Worm (Caenorhabditis elegans) whole organism, L1 larva: ENCODE measurements around the gene F40H3.1.

Source experiments
- C34B4.2 ChIP-seq: sonication (generic microtip); optimal IDR thresholded peaks from 2 replicates; lab custom pipeline; 2017; ENCODE audit warnings: mild to moderate bottlenecking, missing genetic modification characterization, missing compliant biosample characterization
- alr-1 ChIP-seq: fragments of 200-800 bp; sonication (Bioruptor generic); optimal IDR thresholded peaks from 2 replicates; lab custom pipeline; 2018; ENCODE audit warnings: borderline replicate concordance, mild to moderate bottlenecking, missing genetic modification characterization, missing compliant biosample characterization
- blmp-1 ChIP-seq: fragments of 150-350 bp; optimal IDR thresholded peaks from 2 replicates; lab custom pipeline; 2014; ENCODE audit warnings: missing biosample characterization, missing genetic modification characterization
- ceh-88 ChIP-seq: fragments of 200-800 bp; sonication (Bioruptor generic); IDR thresholded peaks from 2 replicates; pipeline ENCODE4 v1.3.6; 2022; ENCODE audit warnings: missing genetic modification characterization, missing compliant biosample characterization
- dsc-1 ChIP-seq: sonication (generic microtip); optimal IDR thresholded peaks from 2 replicates; lab custom pipeline; 2016; ENCODE audit warnings: mild to moderate bottlenecking, missing genetic modification characterization, missing compliant biosample characterization
- efl-3 ChIP-seq: fragments of 200-800 bp; sonication (Bioruptor generic); optimal IDR thresholded peaks from 2 replicates; lab custom pipeline; 2018; ENCODE audit warnings: mild to moderate bottlenecking, missing genetic modification characterization, missing compliant biosample characterization
- egl-27 ChIP-seq, 2 experiments: fragments of 150-350 bp in 1 of 2; sonication (generic microtip); optimal IDR thresholded peaks; 3 replicates each; lab custom pipeline; 2017 to 2018; ENCODE audit warnings: missing biosample characterization in 2 of 2, missing genetic modification characterization in 2 of 2, missing genetic modification reagents in 2 of 2
- elt-2 ChIP-seq: sonication (generic microtip); optimal IDR thresholded peaks from 2 replicates; lab custom pipeline; 2016; ENCODE audit warnings: missing genetic modification characterization, mild to moderate bottlenecking, inconsistent platforms, missing compliant biosample characterization, missing genetic modification reagents
- elt-3 ChIP-seq, 6 experiments: fragments of 150-350 bp in 1 of 6; sonication (generic microtip); optimal IDR thresholded peaks; 2 replicates each; lab custom pipeline; 2017 to 2018; ENCODE audit warnings: missing biosample characterization in 6 of 6, missing genetic modification characterization in 6 of 6, inconsistent platforms in 1 of 6
- ets-5 ChIP-seq: fragments of 200-800 bp; sonication (Bioruptor generic); IDR thresholded peaks from 2 replicates; pipeline ENCODE4 v1.3.6; 2022; ENCODE audit warnings: missing genetic modification characterization, missing compliant biosample characterization
- fos-1 ChIP-seq: fragments of 150-350 bp; optimal IDR thresholded peaks from 2 replicates; lab custom pipeline; 2014; ENCODE audit warnings: missing biosample characterization, missing genetic modification characterization
- hlh-17 ChIP-seq: fragments of 200-800 bp; sonication (Bioruptor generic); optimal IDR thresholded peaks from 2 replicates; lab custom pipeline; 2018; ENCODE audit warnings: missing genetic modification characterization, mild to moderate bottlenecking, missing compliant biosample characterization, moderate library complexity, borderline replicate concordance
- hpl-2 ChIP-seq: fragments of 150-350 bp; optimal IDR thresholded peaks from 2 replicates; lab custom pipeline; 2014; ENCODE audit warnings: missing biosample characterization, missing genetic modification reagents, missing genetic modification characterization
- irx-1 ChIP-seq: sonication (generic microtip); optimal IDR thresholded peaks from 2 replicates; lab custom pipeline; 2016; ENCODE audit warnings: missing genetic modification characterization, missing compliant biosample characterization
- isw-1 ChIP-seq: fragments of 200-800 bp; sonication (Bioruptor generic); IDR thresholded peaks from 2 replicates; pipeline ENCODE4 v1.3.6; 2022; ENCODE audit warnings: missing genetic modification characterization, missing compliant biosample characterization
- lin-14 ChIP-seq: fragments of 200-800 bp; sonication (Bioruptor generic); optimal IDR thresholded peaks from 2 replicates; lab custom pipeline; 2018; ENCODE audit warnings: mild to moderate bottlenecking, missing genetic modification characterization, moderate library complexity, missing compliant biosample characterization
- lir-3 ChIP-seq: sonication (generic microtip); optimal IDR thresholded peaks from 2 replicates; lab custom pipeline; 2016; ENCODE audit warnings: mild to moderate bottlenecking, missing genetic modification characterization, moderate library complexity, missing compliant biosample characterization; ENCODE audit not compliant: poor library complexity
- lsy-2 ChIP-seq, 2 experiments: fragments of 150-350 bp; optimal IDR thresholded peaks; 2 replicates each; lab custom pipeline; 2014; ENCODE audit warnings: missing biosample characterization in 2 of 2, missing genetic modification characterization in 2 of 2
- mab-9 ChIP-seq: fragments of 200-800 bp; sonication (Bioruptor generic); IDR thresholded peaks from 2 replicates; pipeline ENCODE4 v1.3.6; 2022; ENCODE audit warnings: missing genetic modification reagents, missing genetic modification characterization, missing compliant biosample characterization
- mep-1 ChIP-seq: fragments of 150-350 bp; optimal IDR thresholded peaks from 2 replicates; lab custom pipeline; 2014; ENCODE audit warnings: missing biosample characterization, missing genetic modification characterization
- nhr-12 ChIP-seq: sonication (generic microtip); optimal IDR thresholded peaks from 2 replicates; lab custom pipeline; 2017; ENCODE audit warnings: missing biosample characterization, missing genetic modification characterization
- nhr-19 ChIP-seq: fragments of 200-800 bp; sonication (Bioruptor generic); conservative IDR thresholded peaks from 2 replicates; pipeline ENCODE4 v1.3.6; 2022; ENCODE audit warnings: missing genetic modification characterization, missing compliant biosample characterization
- nhr-20 ChIP-seq: sonication (generic microtip); optimal IDR thresholded peaks from 2 replicates; lab custom pipeline; 2016; ENCODE audit warnings: mild to moderate bottlenecking, missing genetic modification characterization, missing compliant biosample characterization
- nhr-28 ChIP-seq: fragments of 150-350 bp; optimal IDR thresholded peaks from 2 replicates; lab custom pipeline; 2014; ENCODE audit warnings: missing biosample characterization, missing genetic modification characterization
- nhr-77 ChIP-seq: fragments of 150-350 bp; optimal IDR thresholded peaks from 2 replicates; lab custom pipeline; 2014; ENCODE audit warnings: missing biosample characterization, missing genetic modification characterization
- nhr-85 ChIP-seq: sonication (generic microtip); peaks from one replicate; lab custom pipeline; 2016; ENCODE audit warnings: missing genetic modification characterization, inconsistent platforms, missing compliant biosample characterization
- nhr-90 ChIP-seq: sonication (generic microtip); optimal IDR thresholded peaks from 2 replicates; lab custom pipeline; 2016; ENCODE audit warnings: mild to moderate bottlenecking, missing genetic modification characterization, missing compliant biosample characterization; ENCODE audit not compliant: poor library complexity
- pqm-1 ChIP-seq: sonication (generic microtip); optimal IDR thresholded peaks from 3 replicates; lab custom pipeline; 2017; ENCODE audit warnings: missing biosample characterization, missing genetic modification characterization
- rnt-1 ChIP-seq: sonication (generic microtip); optimal IDR thresholded peaks from 2 replicates; lab custom pipeline; 2016; ENCODE audit warnings: mild to moderate bottlenecking, missing genetic modification characterization, moderate library complexity, missing compliant biosample characterization
- skn-1 ChIP-seq: fragments of 150-350 bp; optimal IDR thresholded peaks from 2 replicates; lab custom pipeline; 2014; ENCODE audit warnings: missing biosample characterization, missing genetic modification characterization
- snpc-4 ChIP-seq: fragments of 150-350 bp; optimal IDR thresholded peaks from 2 replicates; lab custom pipeline; 2014; ENCODE audit warnings: missing biosample characterization, missing genetic modification characterization
- snu-23 ChIP-seq: sonication (generic microtip); optimal IDR thresholded peaks from 2 replicates; lab custom pipeline; 2016; ENCODE audit warnings: missing genetic modification characterization, missing compliant biosample characterization
- sox-4 ChIP-seq: sonication (generic microtip); optimal IDR thresholded peaks from 2 replicates; lab custom pipeline; 2016; ENCODE audit warnings: missing genetic modification characterization, missing compliant biosample characterization
- sup-37 ChIP-seq: fragments of 200-800 bp; sonication (Bioruptor generic); optimal IDR thresholded peaks from 2 replicates; lab custom pipeline; 2018; ENCODE audit warnings: mild to moderate bottlenecking, missing genetic modification characterization, missing compliant biosample characterization
- swsn-7 ChIP-seq: sonication (generic microtip); optimal IDR thresholded peaks from 2 replicates; lab custom pipeline; 2016; ENCODE audit warnings: missing genetic modification characterization, missing compliant biosample characterization
- unc-62 ChIP-seq: fragments of 150-350 bp; optimal IDR thresholded peaks from 2 replicates; lab custom pipeline; 2014; ENCODE audit warnings: missing biosample characterization, missing genetic modification reagents, missing genetic modification characterization
- xbp-1 ChIP-seq: sonication (generic microtip); optimal IDR thresholded peaks from 2 replicates; lab custom pipeline; 2016; ENCODE audit warnings: missing genetic modification characterization, missing compliant biosample characterization
- zag-1 ChIP-seq: fragments of 150-350 bp; optimal IDR thresholded peaks from 2 replicates; lab custom pipeline; 2014; ENCODE audit warnings: missing biosample characterization, missing genetic modification characterization
- ztf-4 ChIP-seq: fragments of 150-350 bp; optimal IDR thresholded peaks from 2 replicates; lab custom pipeline; 2014; ENCODE audit warnings: missing biosample characterization, missing genetic modification characterization

The F40H3.1 gene

DNA sequence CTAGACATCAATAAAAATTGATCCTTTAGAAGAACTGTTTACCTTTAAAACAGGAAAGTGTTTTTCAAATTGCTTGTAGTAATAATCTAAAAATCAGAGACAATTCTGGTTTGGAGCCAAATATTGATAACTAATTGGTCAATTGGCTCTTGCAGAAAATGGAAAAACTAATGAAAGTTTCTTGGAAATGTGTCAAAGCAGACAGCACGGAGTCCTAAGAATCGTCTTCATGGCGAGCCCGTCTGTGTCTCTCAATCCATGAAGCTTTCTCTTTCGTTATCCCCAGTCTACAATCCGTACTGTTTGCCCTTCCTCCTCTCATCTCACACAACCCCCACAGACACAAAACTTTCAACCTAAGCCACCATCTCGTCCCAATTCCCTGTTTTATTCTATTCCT, at the start of gene F40H3.1:
Gene F40H3.1, plus strand, starts transcription at position 301 of the 400 bp plus-strand sequence.
- TF ChIP-seq nhr-19 (GFP tag; lab: Robert Waterston, UW) (no peak), xbp-1 (tag; lab: Kevin White, UChicago) (no peak), irx-1 (tag; lab: Kevin White, UChicago) (no peak)

DNA sequence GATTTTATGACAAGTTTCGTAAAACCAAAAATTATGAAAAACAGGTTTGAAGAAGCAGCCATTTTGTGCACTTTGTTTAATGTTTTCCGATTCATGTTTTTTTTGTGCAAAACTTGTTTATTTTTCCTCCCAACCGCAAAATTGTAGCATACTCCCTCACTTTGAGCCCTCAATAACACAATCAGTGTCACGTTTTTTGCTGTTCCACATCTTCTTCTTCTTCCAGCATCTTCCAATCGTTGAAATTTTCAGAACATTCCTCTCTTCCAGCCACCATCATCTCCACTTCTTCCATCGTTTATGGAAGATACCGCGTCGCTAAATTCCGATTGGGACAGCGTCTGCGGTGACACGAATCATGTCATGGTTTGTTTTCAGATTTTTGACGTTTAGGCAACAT, 47.0 kb upstream of the F40H3.1 start, which contains the start of gene abts-3:
Gene abts-3, plus strand, starts transcription at position 301 of the 400 bp plus-strand sequence.
- TF ChIP-seq sup-37 (no peak), pqm-1 (tag; lab: Kevin White, UChicago) (no peak), ets-5 (GFP tag; lab: Robert Waterston, UW) (no peak), lsy-2 (tag; optimal IDR thresholded peaks at IDR 0.05; lab: Kevin White, UChicago) (no peak), elt-2 (tag; lab: Kevin White, UChicago) (no peak), mab-9 (no peak), fos-1 (no peak), elt-3 (tag; optimal IDR thresholded peaks at IDR 0.05; lab: Kevin White, UChicago) (no peak), sox-4 (no peak), snu-23 (GFP tag; lab: Kevin White, UChicago) (no peak), ceh-88 (GFP tag; lab: Robert Waterston, UW) (no peak), unc-62 (GFP tag; lab: Kevin White, UChicago) (no peak), hlh-17 (GFP tag; lab: Kevin White, UChicago) (no peak), alr-1 (tag; lab: Kevin White, UChicago) (no peak), snpc-4 (tag; lab: Kevin White, UChicago) (no peak)

DNA sequence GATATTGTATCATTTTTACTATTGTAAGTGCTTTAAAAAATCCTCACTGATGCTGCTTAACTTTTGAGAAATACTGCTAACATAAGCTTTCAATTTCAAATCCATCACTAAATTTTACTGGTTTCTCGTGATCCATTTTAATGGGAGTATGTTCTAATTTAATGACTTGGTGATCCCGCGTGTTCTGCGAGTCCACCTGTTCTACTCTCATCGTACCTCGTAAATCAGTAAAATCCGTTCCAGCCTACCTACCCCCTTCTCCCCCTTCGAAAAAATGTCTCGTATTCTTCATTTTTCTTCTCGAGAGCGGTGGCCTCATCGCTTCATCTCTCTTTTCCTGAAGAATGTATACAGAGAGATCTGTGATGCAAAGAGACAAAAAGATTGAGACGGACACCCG, 44.1 kb upstream of the F40H3.1 start:
- no peak for TF ChIP-seq xbp-1 (tag; lab: Kevin White, UChicago)
- no peak for TF ChIP-seq pqm-1 (tag; lab: Kevin White, UChicago)
- no peak for TF ChIP-seq nhr-12 (tag; lab: Kevin White, UChicago)
- no peak for TF ChIP-seq isw-1
- no peak for TF ChIP-seq irx-1 (tag; lab: Kevin White, UChicago)
- no peak for TF ChIP-seq lir-3 (tag; lab: Kevin White, UChicago)
- TF ChIP-seq nhr-85 (tag; lab: Kevin White, UChicago), result no peak
- TF ChIP-seq snpc-4 (tag; lab: Kevin White, UChicago), result no peak
- TF ChIP-seq mab-9, result no peak
- TF ChIP-seq hpl-2 (GFP tag; lab: Kevin White, UChicago), result no peak
- no peak for TF ChIP-seq nhr-90 (tag; lab: Kevin White, UChicago)
- no peak for TF ChIP-seq nhr-19 (GFP tag; lab: Robert Waterston, UW)
- TF ChIP-seq nhr-28, result no peak
- TF ChIP-seq, all 84 proteins: peak for 0

DNA sequence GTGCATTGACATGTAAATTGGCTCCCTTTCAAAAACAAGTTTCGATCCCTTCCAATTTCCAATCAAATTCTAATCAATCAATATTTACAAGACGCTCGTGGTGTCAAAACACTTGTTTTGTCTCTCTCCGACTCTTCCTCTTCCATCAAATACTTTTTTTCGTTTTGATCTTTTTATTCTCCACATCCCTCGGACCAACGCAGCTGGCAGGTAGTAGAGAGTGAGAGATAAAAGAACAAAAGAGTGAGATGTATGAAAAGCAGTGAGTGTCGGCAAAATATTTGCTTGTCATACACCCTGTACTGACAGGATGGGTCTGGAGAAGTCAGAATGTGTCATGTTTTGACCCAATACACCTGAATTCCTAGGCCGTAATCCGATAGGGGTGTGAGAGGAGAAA, 42.9 kb upstream of the F40H3.1 start:
- no peak for TF ChIP-seq nhr-77 (tag; lab: Kevin White, UChicago)
- TF ChIP-seq C34B4.2 (tag; lab: Kevin White, UChicago), result no peak
- TF ChIP-seq lsy-2 (tag; optimal IDR thresholded peaks at IDR 0.05; lab: Kevin White, UChicago), result no peak
- no peak for TF ChIP-seq skn-1 (tag; lab: Kevin White, UChicago)
- peak; percentile 10 for TF ChIP-seq snu-23 (GFP tag; lab: Kevin White, UChicago)
- TF ChIP-seq efl-3, result no peak
- peak; percentile 48 for TF ChIP-seq rnt-1 (tag; lab: Kevin White, UChicago)
- TF ChIP-seq dsc-1 (tag; lab: Kevin White, UChicago), result no peak
- no peak for TF ChIP-seq nhr-20 (tag; lab: Kevin White, UChicago)
- no peak for TF ChIP-seq ztf-4 (tag; lab: Kevin White, UChicago)
- peak; percentile 33 for TF ChIP-seq mep-1 (tag; lab: Kevin White, UChicago)
- TF ChIP-seq blmp-1 (tag; lab: Kevin White, UChicago), result no peak
- no peak for TF ChIP-seq alr-1 (tag; lab: Kevin White, UChicago)
- TF ChIP-seq egl-27 (tag; optimal IDR thresholded peaks at IDR 0.05; lab: Kevin White, UChicago), result no peak
- no peak for TF ChIP-seq nhr-12 (tag; lab: Kevin White, UChicago)
- no peak for TF ChIP-seq zag-1 (tag; lab: Kevin White, UChicago)
- no peak for TF ChIP-seq swsn-7 (tag; lab: Kevin White, UChicago)
- no peak for TF ChIP-seq lir-3 (tag; lab: Kevin White, UChicago)
- peak; percentile 50 for TF ChIP-seq lin-14
